Worm (Caenorhabditis elegans) whole organism, early embryonic: ENCODE measurements around the gene lgc-23.

Source experiments
- B0310.2 ChIP-seq: sonication (generic microtip); optimal IDR thresholded peaks from 2 replicates; lab custom pipeline; 2016; ENCODE audit warnings: mild to moderate bottlenecking, missing genetic modification characterization, missing compliant biosample characterization
- F13C5.2 ChIP-seq: sonication (generic microtip); optimal IDR thresholded peaks from 2 replicates; lab custom pipeline; 2017; ENCODE audit warnings: mild to moderate bottlenecking, missing genetic modification characterization, inconsistent platforms, missing compliant biosample characterization
- aly-1 ChIP-seq: sonication (generic microtip); optimal IDR thresholded peaks from 2 replicates; lab custom pipeline; 2016; ENCODE audit warnings: missing genetic modification characterization, missing compliant biosample characterization
- ama-1 ChIP-seq: fragments of 150-350 bp; optimal IDR thresholded peaks from 2 replicates; lab custom pipeline; 2014
- ceh-13 ChIP-seq: fragments of 200-800 bp; sonication (Bioruptor generic); optimal IDR thresholded peaks from 2 replicates; lab custom pipeline; 2018; ENCODE audit warnings: mild to moderate bottlenecking, missing genetic modification characterization, missing compliant biosample characterization
- ceh-36 ChIP-seq: sonication (generic microtip); optimal IDR thresholded peaks from 2 replicates; lab custom pipeline; 2016; ENCODE audit warnings: missing genetic modification characterization, inconsistent platforms, missing compliant biosample characterization
- ets-7 ChIP-seq: sonication (generic microtip); optimal IDR thresholded peaks from 2 replicates; lab custom pipeline; 2016; ENCODE audit warnings: missing genotype, missing genetic modification characterization, missing compliant biosample characterization
- flt-1 ChIP-seq: fragments of 200-800 bp; sonication (Bioruptor generic); IDR thresholded peaks from 2 replicates; pipeline ENCODE4 v1.3.6; 2022; ENCODE audit warnings: missing genetic modification characterization, missing compliant biosample characterization
- hmbx-1 ChIP-seq: sonication (generic microtip); optimal IDR thresholded peaks from 2 replicates; lab custom pipeline; 2016; ENCODE audit warnings: mild to moderate bottlenecking, missing genetic modification characterization, missing compliant biosample characterization
- hmg-4 ChIP-seq: fragments of 200-800 bp; sonication (Bioruptor generic); optimal IDR thresholded peaks from 2 replicates; lab custom pipeline; 2018; ENCODE audit warnings: mild to moderate bottlenecking, missing genetic modification characterization, missing compliant biosample characterization
- hnd-1 ChIP-seq: sonication (generic microtip); optimal IDR thresholded peaks from 2 replicates; lab custom pipeline; 2016; ENCODE audit warnings: missing genetic modification characterization, missing compliant biosample characterization
- pes-1 ChIP-seq: fragments of 200-800 bp; sonication (Bioruptor generic); IDR thresholded peaks from 2 replicates; pipeline ENCODE4 v1.3.6; 2022; ENCODE audit warnings: missing genetic modification reagents, missing genetic modification characterization, missing compliant biosample characterization
- scrt-1 ChIP-seq: fragments of 200-800 bp; sonication (Bioruptor generic); IDR thresholded peaks from 2 replicates; pipeline ENCODE4 v1.3.6; 2022; ENCODE audit warnings: missing genetic modification characterization, missing compliant biosample characterization
- sea-1 ChIP-seq: fragments of 200-800 bp; sonication (Bioruptor generic); conservative IDR thresholded peaks from 2 replicates; pipeline ENCODE4 v1.3.6; 2022; ENCODE audit warnings: missing genetic modification characterization, missing compliant biosample characterization
- tbx-11 ChIP-seq: fragments of 200-800 bp; sonication (Bioruptor generic); IDR thresholded peaks from 2 replicates; pipeline ENCODE4 v1.3.6; 2022; ENCODE audit warnings: missing genetic modification characterization, missing compliant biosample characterization
- tbx-37 ChIP-seq: fragments of 200-800 bp; sonication (Bioruptor generic); conservative IDR thresholded peaks from 2 replicates; pipeline ENCODE4 v1.3.6; 2022; ENCODE audit warnings: missing genetic modification reagents, missing genetic modification characterization, missing compliant biosample characterization
- tra-4 ChIP-seq: sonication (generic microtip); optimal IDR thresholded peaks from 2 replicates; lab custom pipeline; 2017; ENCODE audit warnings: missing genetic modification characterization, missing compliant biosample characterization

Gene lgc-23

ce11 chrX:12037978-12038377 is 27.0 kb upstream of the lgc-23 start:
- no peak for TF ChIP-seq pes-1 (GFP tag; lab: Robert Waterston, UW)
- no peak for TF ChIP-seq tbx-11 (GFP tag; lab: Robert Waterston, UW)
- no peak for TF ChIP-seq scrt-1
- no peak for TF ChIP-seq hmg-4 (GFP tag; lab: Kevin White, UChicago)
- no peak for TF ChIP-seq tra-4 (tag; lab: Kevin White, UChicago)
- TF ChIP-seq flt-1 (GFP tag; lab: Robert Waterston, UW): no peak
- no peak for TF ChIP-seq hnd-1 (tag; lab: Kevin White, UChicago)
- no peak for TF ChIP-seq sea-1 (GFP tag; lab: Robert Waterston, UW)

DNA sequence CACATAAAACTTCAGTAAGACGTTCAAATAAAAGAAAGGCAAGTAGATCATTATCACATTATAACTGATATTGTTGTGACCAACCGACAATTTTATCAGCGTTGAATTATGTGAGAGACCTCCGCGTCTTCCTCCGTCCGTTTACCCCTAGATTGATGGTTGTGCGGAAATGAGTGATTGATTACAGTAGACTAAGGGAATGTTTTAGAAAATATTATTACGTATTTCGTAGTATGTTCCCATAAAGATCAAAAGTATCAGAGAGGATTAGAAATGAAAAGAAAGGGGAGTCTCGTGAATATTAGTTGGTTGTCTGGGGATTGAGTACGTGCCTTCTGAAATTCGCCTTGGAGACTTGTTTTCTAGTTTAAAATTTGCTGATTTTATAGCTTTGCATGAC is 26.3 kb upstream of the lgc-23 start:
- TF ChIP-seq sea-1 (GFP tag; lab: Robert Waterston, UW) (no peak), hmbx-1 (tag; lab: Kevin White, UChicago) (no peak), aly-1 (tag; lab: Kevin White, UChicago) (no peak), hmg-4 (GFP tag; lab: Kevin White, UChicago) (no peak), ama-1 (no peak), B0310.2 (tag; lab: Kevin White, UChicago) (no peak), tbx-37 (no peak), ceh-13 (GFP tag; lab: Kevin White, UChicago) (no peak), F13C5.2 (tag; lab: Kevin White, UChicago) (no peak)

- no peak for TF ChIP-seq B0310.2 (tag; lab: Kevin White, UChicago)
- TF ChIP-seq hnd-1 (tag; lab: Kevin White, UChicago): no peak
- no peak for TF ChIP-seq F13C5.2 (tag; lab: Kevin White, UChicago)
- TF ChIP-seq ceh-36: no peak
- TF ChIP-seq tbx-37: no peak
- no peak for TF ChIP-seq sea-1 (GFP tag; lab: Robert Waterston, UW)
- no peak for TF ChIP-seq tra-4 (tag; lab: Kevin White, UChicago)
- TF ChIP-seq aly-1 (tag; lab: Kevin White, UChicago): no peak
- TF ChIP-seq scrt-1: no peak
- no peak for TF ChIP-seq ceh-13 (GFP tag; lab: Kevin White, UChicago)
- TF ChIP-seq flt-1 (GFP tag; lab: Robert Waterston, UW): no peak
Measured at ce11 chrX:12056973-12057372, 8.0 kb upstream of the lgc-23 start, which contains the start of gene B0198.3. B0198.3 (minus strand) TSS chrX:12057073.

- TF ChIP-seq aly-1 (tag; lab: Kevin White, UChicago) (no peak), B0310.2 (tag; lab: Kevin White, UChicago) (no peak)
Measured at ce11 chrX:12068250-12068649, 3.2 kb downstream of the lgc-23 start, which contains the start of gene lgc-24. lgc-24 (plus strand) TSS chrX:12068550.

DNA sequence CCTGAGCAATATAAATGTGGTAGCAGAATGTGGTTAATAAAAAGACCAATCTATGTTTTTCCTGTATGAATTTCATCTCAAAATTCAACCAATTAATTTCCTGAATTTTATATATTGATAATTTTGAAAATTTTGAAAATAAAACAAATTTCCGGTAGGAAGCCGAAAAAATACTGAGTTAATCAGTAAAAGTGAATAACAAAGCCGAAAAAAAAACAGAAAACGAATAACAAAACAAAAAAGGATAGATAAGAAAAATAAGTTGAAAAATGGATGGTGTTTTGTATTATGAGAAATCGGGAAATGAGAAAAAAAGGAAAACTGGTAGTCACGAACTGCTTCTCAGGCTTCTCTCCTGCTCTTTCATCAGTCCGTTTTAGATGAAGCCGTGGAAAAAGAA is 8.8 kb downstream of the lgc-23 start, which contains the start of gene tmem-145:
tmem-145 (minus strand) TSS at position 101 of the 400 bp plus-strand sequence.
- TF ChIP-seq tra-4 (tag; lab: Kevin White, UChicago) (no peak), ama-1 (no peak), ets-7 (no peak), F13C5.2 (tag; lab: Kevin White, UChicago) (no peak), tbx-11 (GFP tag; lab: Robert Waterston, UW) (no peak), ceh-36 (no peak)

DNA sequence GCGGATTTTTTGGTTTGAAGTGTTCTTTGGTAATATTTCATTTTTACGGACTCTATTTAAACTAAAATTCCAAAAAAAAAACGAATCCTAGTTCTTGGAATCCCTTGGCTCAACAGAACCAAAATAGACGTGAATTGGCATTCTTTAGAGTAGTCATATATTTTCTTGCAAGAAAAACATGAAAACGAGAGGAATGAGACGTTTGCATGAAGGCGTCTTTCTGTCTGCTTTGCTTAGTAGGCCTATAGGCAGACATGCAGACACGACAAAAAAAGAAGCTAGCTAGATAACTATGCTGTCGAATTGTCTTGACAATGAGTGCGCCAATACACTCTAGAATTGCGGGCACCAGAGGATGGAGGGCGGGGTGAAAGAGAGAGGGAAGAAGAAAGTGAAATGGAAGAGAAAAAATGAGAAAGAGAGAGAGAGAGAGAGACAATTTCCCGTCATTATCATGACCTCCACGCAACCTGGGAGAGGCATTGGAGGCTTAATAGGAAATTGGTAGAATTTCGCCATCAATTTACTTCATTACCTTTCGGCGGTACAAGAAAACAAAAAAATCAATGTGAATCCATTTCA is 15.7 kb downstream of the lgc-23 start:
- TF ChIP-seq tbx-37: no peak
- TF ChIP-seq flt-1 (GFP tag; lab: Robert Waterston, UW): no peak
- no peak for TF ChIP-seq scrt-1
- TF ChIP-seq sea-1 (GFP tag; lab: Robert Waterston, UW): no peak
- no peak for TF ChIP-seq B0310.2 (tag; lab: Kevin White, UChicago)
- no peak for TF ChIP-seq aly-1 (tag; lab: Kevin White, UChicago)
- TF ChIP-seq pes-1 (GFP tag; lab: Robert Waterston, UW): no peak
- no peak for TF ChIP-seq ceh-13 (GFP tag; lab: Kevin White, UChicago)
- TF ChIP-seq hmg-4 (GFP tag; lab: Kevin White, UChicago): no peak
- no peak for TF ChIP-seq ceh-36
- TF ChIP-seq hnd-1 (tag; lab: Kevin White, UChicago): no peak
- TF ChIP-seq ama-1: no peak
- no peak for TF ChIP-seq tbx-11 (GFP tag; lab: Robert Waterston, UW)
- TF ChIP-seq ets-7: no peak

DNA sequence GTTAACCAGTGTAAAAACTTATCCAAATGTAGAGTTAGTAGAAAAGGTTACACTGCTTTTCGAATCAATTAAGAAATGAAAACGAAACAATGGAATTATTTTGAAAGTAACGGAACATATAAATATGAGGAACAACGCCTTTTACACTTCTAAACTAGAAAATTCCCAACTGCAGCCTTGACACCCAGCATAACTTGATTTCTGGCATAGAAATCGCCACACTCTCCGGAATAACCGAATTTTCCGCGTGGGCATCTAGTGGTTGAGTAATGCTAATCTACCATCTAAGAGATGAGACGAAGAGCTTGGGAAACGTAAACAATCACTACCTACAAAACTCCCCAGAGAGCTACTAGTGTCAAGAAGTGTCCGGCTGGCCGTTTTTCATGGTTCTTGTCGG is 16.2 kb downstream of the lgc-23 start:
- TF ChIP-seq scrt-1 (no peak), ceh-13 (GFP tag; lab: Kevin White, UChicago) (no peak), ceh-36 (no peak), sea-1 (GFP tag; lab: Robert Waterston, UW) (no peak), ets-7 (no peak), hnd-1 (tag; lab: Kevin White, UChicago) (no peak), hmg-4 (GFP tag; lab: Kevin White, UChicago) (no peak), hmbx-1 (tag; lab: Kevin White, UChicago) (no peak), aly-1 (tag; lab: Kevin White, UChicago) (no peak), B0310.2 (tag; lab: Kevin White, UChicago) (no peak), tra-4 (tag; lab: Kevin White, UChicago) (no peak), flt-1 (GFP tag; lab: Robert Waterston, UW) (no peak), tbx-37 (no peak), ama-1 (no peak), F13C5.2 (tag; lab: Kevin White, UChicago) (no peak), pes-1 (GFP tag; lab: Robert Waterston, UW) (no peak), tbx-11 (GFP tag; lab: Robert Waterston, UW) (no peak)

DNA sequence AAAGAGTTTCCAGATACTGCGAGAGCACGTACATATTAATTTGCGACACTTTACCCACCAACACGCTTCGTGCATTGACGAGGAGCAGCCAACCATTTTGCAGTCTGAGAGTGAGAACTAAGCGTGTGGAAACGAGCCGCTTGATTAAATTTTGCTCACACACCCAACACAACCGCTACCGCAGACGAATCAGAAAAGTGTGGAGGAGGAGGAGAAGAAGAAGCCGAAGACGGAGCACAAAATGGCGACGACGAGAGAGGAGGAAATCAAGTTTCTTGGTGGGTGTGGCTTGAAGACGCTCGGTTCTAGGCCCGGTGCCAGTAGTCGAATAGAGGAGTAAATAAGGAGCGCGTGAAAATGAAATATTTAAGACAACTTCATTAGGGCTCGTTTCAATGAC is 17.8 kb downstream of the lgc-23 start:
- TF ChIP-seq F13C5.2 (tag; lab: Kevin White, UChicago): no peak
- no peak for TF ChIP-seq tbx-11 (GFP tag; lab: Robert Waterston, UW)
- no peak for TF ChIP-seq hmg-4 (GFP tag; lab: Kevin White, UChicago)
- no peak for TF ChIP-seq flt-1 (GFP tag; lab: Robert Waterston, UW)
- no peak for TF ChIP-seq ets-7
- no peak for TF ChIP-seq ceh-13 (GFP tag; lab: Kevin White, UChicago)
- no peak for TF ChIP-seq scrt-1
- no peak for TF ChIP-seq aly-1 (tag; lab: Kevin White, UChicago)
- TF ChIP-seq B0310.2 (tag; lab: Kevin White, UChicago): no peak
- TF ChIP-seq pes-1 (GFP tag; lab: Robert Waterston, UW): no peak
- TF ChIP-seq ceh-36: no peak
